ENCODE assay signal across 6 worm cellular contexts in the genomic region with DNA sequence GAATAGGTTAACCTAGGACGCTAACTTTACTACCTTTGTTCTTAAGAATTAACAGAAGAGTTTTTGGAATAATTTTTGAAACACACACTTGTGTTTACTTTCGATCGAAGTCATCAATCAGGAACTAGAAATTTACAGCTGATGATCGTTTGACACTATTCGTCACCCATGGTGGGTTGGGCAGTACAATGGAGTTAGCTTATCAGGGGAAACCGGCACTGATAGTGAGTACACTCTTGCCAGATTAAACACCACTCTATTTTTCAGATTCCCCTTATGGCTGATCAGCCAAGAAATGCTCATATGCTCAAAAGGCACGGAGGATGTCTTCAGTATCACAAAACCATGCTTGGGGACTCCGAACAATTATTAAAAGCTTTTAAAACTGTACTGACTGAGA.
A peak's percentile ranks its signal among the peaks of the same experiment; 100 is the strongest.
TF ChIP-seq lines count a peak whose summit lies in the region.

No protein-coding gene starts in this region.

TF ChIP-seq in whole organism, L1 larva, 84 proteins besides CTCF, POLR2A, EP300 and RAD21 (continues in another document):
- TF ChIP-seq ceh-63 (GFP tag; optimal IDR thresholded peaks at IDR 0.05; lab: Kevin White, UChicago) (no peak), elt-2 (tag; optimal IDR thresholded peaks at IDR 0.05; lab: Kevin White, UChicago) (peak; percentile 64), nhr-20 (tag; optimal IDR thresholded peaks at IDR 0.05; lab: Kevin White, UChicago) (peak; percentile 44), irx-1 (tag; optimal IDR thresholded peaks at IDR 0.05; lab: Kevin White, UChicago) (no peak), C04F5.9 (tag; optimal IDR thresholded peaks at IDR 0.05; lab: Kevin White, UChicago) (no peak), pag-3 (tag; optimal IDR thresholded peaks at IDR 0.05; lab: Kevin White, UChicago; ENCODE audit: borderline replicate concordance, insufficient read depth) (no peak), alr-1 (tag; optimal IDR thresholded peaks at IDR 0.05; lab: Kevin White, UChicago; ENCODE audit: borderline replicate concordance) (no peak), ets-5 (GFP tag; IDR thresholded peaks at IDR 0.05; lab: Robert Waterston, UW) (no peak), aly-2 (tag; optimal IDR thresholded peaks at IDR 0.05; lab: Kevin White, UChicago) (no peak), nhr-90 (tag; optimal IDR thresholded peaks at IDR 0.05; lab: Kevin White, UChicago; ENCODE audit: poor library complexity) (no peak), tbx-2 (tag; optimal IDR thresholded peaks at IDR 0.05; lab: Kevin White, UChicago) (no peak), egl-27 (tag; optimal IDR thresholded peaks at IDR 0.05; lab: Kevin White, UChicago) (no peak), blmp-1 (tag; optimal IDR thresholded peaks at IDR 0.05; lab: Kevin White, UChicago) (no peak), F16B12.6 (tag; optimal IDR thresholded peaks at IDR 0.05; lab: Kevin White, UChicago) (no peak)

TF ChIP-seq in whole organism, L2 larva, 48 proteins besides CTCF, POLR2A, EP300 and RAD21:
- no peak for TF ChIP-seq dmd-4 (tag; optimal IDR thresholded peaks at IDR 0.05; lab: Kevin White, UChicago)
- TF ChIP-seq fos-1 (tag; optimal IDR thresholded peaks at IDR 0.05; lab: Kevin White, UChicago), result peak; percentile 68
- TF ChIP-seq ZK546.5 (tag; optimal IDR thresholded peaks at IDR 0.05; lab: Kevin White, UChicago), result no peak
- no peak for TF ChIP-seq ztf-4 (tag; optimal IDR thresholded peaks at IDR 0.05; lab: Kevin White, UChicago)

TF ChIP-seq in whole organism, L3 larva, 47 proteins besides CTCF, POLR2A, EP300 and RAD21 (continues in another document):
- TF ChIP-seq daf-12 (tag; optimal IDR thresholded peaks at IDR 0.05; lab: Kevin White, UChicago), result no peak
- TF ChIP-seq pha-4 (tag; optimal IDR thresholded peaks at IDR 0.05; lab: Kevin White, UChicago), result no peak
- no peak for TF ChIP-seq fkh-10 (GFP tag; optimal IDR thresholded peaks at IDR 0.05; lab: Kevin White, UChicago)
- no peak for TF ChIP-seq nhr-12 (tag; optimal IDR thresholded peaks at IDR 0.05; lab: Kevin White, UChicago)
- TF ChIP-seq hmg-11 (tag; optimal IDR thresholded peaks at IDR 0.05; lab: Kevin White, UChicago), result no peak
- TF ChIP-seq lin-15B (tag; optimal IDR thresholded peaks at IDR 0.05; lab: Kevin White, UChicago), result no peak
- TF ChIP-seq tbx-2 (tag; optimal IDR thresholded peaks at IDR 0.05; lab: Kevin White, UChicago), result no peak
- TF ChIP-seq nhr-11 (tag; optimal IDR thresholded peaks at IDR 0.05; lab: Kevin White, UChicago), result no peak
- no peak for TF ChIP-seq zag-1 (tag; optimal IDR thresholded peaks at IDR 0.05; lab: Kevin White, UChicago)
- TF ChIP-seq ceh-9 (tag; optimal IDR thresholded peaks at IDR 0.05; lab: Kevin White, UChicago), result no peak
- no peak for TF ChIP-seq nhr-77 (tag; optimal IDR thresholded peaks at IDR 0.05; lab: Kevin White, UChicago)
- peak; percentile 89 for TF ChIP-seq pqm-1 (tag; optimal IDR thresholded peaks at IDR 0.05; lab: Kevin White, UChicago)
- no peak for TF ChIP-seq nfya-1 (tag; optimal IDR thresholded peaks at IDR 0.05; lab: Kevin White, UChicago; ENCODE audit: insufficient read depth)
- TF ChIP-seq egl-27 (tag; optimal IDR thresholded peaks at IDR 0.05; lab: Kevin White, UChicago), result no peak
- TF ChIP-seq jun-1 (tag; optimal IDR thresholded peaks at IDR 0.05; lab: Kevin White, UChicago), result peak; percentile 26
- TF ChIP-seq elt-2 (tag; optimal IDR thresholded peaks at IDR 0.05; lab: Kevin White, UChicago), result peak; percentile 77
- TF ChIP-seq ama-1 (optimal IDR thresholded peaks at IDR 0.05; lab: Kevin White, UChicago), result no peak
- TF ChIP-seq snpc-4 (tag; optimal IDR thresholded peaks at IDR 0.05; lab: Kevin White, UChicago), result no peak
- no peak for TF ChIP-seq elt-3 (tag; optimal IDR thresholded peaks at IDR 0.05; lab: Kevin White, UChicago)

TF ChIP-seq in whole organism, L4 larva, 104 proteins besides CTCF, POLR2A, EP300 and RAD21 (continues in another document):
- peak; percentile 53 for TF ChIP-seq hlh-11 (tag; optimal IDR thresholded peaks at IDR 0.05; lab: Kevin White, UChicago)
- no peak for TF ChIP-seq D1046.2 (GFP tag; IDR thresholded peaks at IDR 0.05; lab: Robert Waterston, UW)
- TF ChIP-seq daf-16 (GFP tag; optimal IDR thresholded peaks at IDR 0.05; lab: Kevin White, UChicago), result no peak
- peak; percentile 11 for TF ChIP-seq daf-16 (tag; optimal IDR thresholded peaks at IDR 0.05; lab: Kevin White, UChicago)
- no peak for TF ChIP-seq ceh-20 (GFP tag; IDR thresholded peaks at IDR 0.05; lab: Robert Waterston, UW)
- peak; percentile 77 for TF ChIP-seq nhr-28 (tag; optimal IDR thresholded peaks at IDR 0.05; lab: Kevin White, UChicago)
- TF ChIP-seq lin-38 (GFP tag; IDR thresholded peaks at IDR 0.05; lab: Robert Waterston, UW), result no peak
- peak; percentile 54 for TF ChIP-seq pqm-1 (tag; optimal IDR thresholded peaks at IDR 0.05; lab: Kevin White, UChicago)
- no peak for TF ChIP-seq duxl-1 (tag; optimal IDR thresholded peaks at IDR 0.05; lab: Kevin White, UChicago; ENCODE audit: poor library complexity)
- no peak for TF ChIP-seq Y75B8A.6 (GFP tag; IDR thresholded peaks at IDR 0.05; lab: Robert Waterston, UW)
- TF ChIP-seq daf-8 (GFP tag; IDR thresholded peaks at IDR 0.05; lab: Robert Waterston, UW), result no peak
- TF ChIP-seq ZK546.5 (tag; optimal IDR thresholded peaks at IDR 0.05; lab: Kevin White, UChicago), result no peak
- no peak for TF ChIP-seq cey-2 (tag; optimal IDR thresholded peaks at IDR 0.05; lab: Kevin White, UChicago; ENCODE audit: borderline replicate concordance, insufficient read depth)
- no peak for TF ChIP-seq mdl-1 (tag; optimal IDR thresholded peaks at IDR 0.05; lab: Kevin White, UChicago)
- TF ChIP-seq dmd-6 (GFP tag; IDR thresholded peaks at IDR 0.05; lab: Robert Waterston, UW), result peak; percentile 73
- TF ChIP-seq nhr-111 (GFP tag; optimal IDR thresholded peaks at IDR 0.05; lab: Kevin White, UChicago), result no peak
- no peak for TF ChIP-seq mxl-3 (GFP tag; optimal IDR thresholded peaks at IDR 0.05; lab: Kevin White, UChicago)
- peak; percentile 15 for TF ChIP-seq dve-1 (tag; optimal IDR thresholded peaks at IDR 0.05; lab: Kevin White, UChicago; ENCODE audit: insufficient read depth)

TF ChIP-seq in whole organism, late embryonic, 69 proteins besides CTCF, POLR2A, EP300 and RAD21:
- no peak for TF ChIP-seq gmeb-2 (tag; optimal IDR thresholded peaks at IDR 0.05; lab: Kevin White, UChicago)
- peak; percentile 61 for TF ChIP-seq elt-2 (tag; optimal IDR thresholded peaks at IDR 0.05; lab: Kevin White, UChicago)

TF ChIP-seq in whole organism, young adult, 124 proteins besides CTCF, POLR2A, EP300 and RAD21:
- no peak for TF ChIP-seq Y53G8AR.9 (GFP tag; conservative IDR thresholded peaks at IDR 0.05; lab: Robert Waterston, UW)
- TF ChIP-seq sea-2 (GFP tag; IDR thresholded peaks at IDR 0.05; lab: Robert Waterston, UW), result no peak
- TF ChIP-seq Y56A3A.18 (GFP tag; IDR thresholded peaks at IDR 0.05; lab: Robert Waterston, UW), result no peak
- TF ChIP-seq nhr-80 (tag; optimal IDR thresholded peaks at IDR 0.05; lab: Kevin White, UChicago), result peak; percentile 46
